Fruit fly (Drosophila melanogaster) whole organism, embryonic: Measurements from ENCODE around the gene Dlip2.
A peak's percentile ranks its signal among the peaks of the same experiment; 100 is the strongest.

Experiments
- C15 ChIP-seq: fragments of 200-800 bp; sonication (Bioruptor generic); IDR thresholded peaks from 3 replicates; pipeline ENCODE4 v1.3.6; 2022; ENCODE audit warnings: missing biosample characterization, missing genetic modification characterization
- CG10209 ChIP-seq: fragments of 200-800 bp; sonication (Bioruptor generic); optimal IDR thresholded peaks from 3 replicates; lab custom pipeline; 2017; ENCODE audit warnings: missing biosample characterization, mild to moderate bottlenecking, missing genetic modification characterization, missing genetic modification reagents
- CG11398 ChIP-seq: fragments of 200-800 bp; sonication (Bioruptor generic); optimal IDR thresholded peaks from 2 replicates; lab custom pipeline; 2016; ENCODE audit warnings: missing biosample characterization, missing genetic modification characterization
- CG11695 ChIP-seq: fragments of 200-800 bp; sonication (Bioruptor generic); IDR thresholded peaks from 3 replicates; pipeline ENCODE4 v1.3.6; 2022; ENCODE audit warnings: missing biosample characterization, missing genetic modification characterization
- CG12744 ChIP-seq: fragments of 200-800 bp; sonication (Bioruptor generic); optimal IDR thresholded peaks from 2 replicates; lab custom pipeline; 2016; ENCODE audit warnings: missing biosample characterization, missing genetic modification characterization
- CG15073 ChIP-seq: fragments of 200-800 bp; sonication (Bioruptor generic); optimal IDR thresholded peaks from 2 replicates; lab custom pipeline; 2016; ENCODE audit warnings: missing biosample characterization, missing genetic modification characterization
- CG1529 ChIP-seq: fragments of 200-800 bp; sonication (Bioruptor generic); optimal IDR thresholded peaks from 3 replicates; lab custom pipeline; 2018; ENCODE audit warnings: missing biosample characterization, missing genetic modification characterization
- CG1603 ChIP-seq: fragments of 200-800 bp; sonication (Bioruptor generic); optimal IDR thresholded peaks from 2 replicates; lab custom pipeline; 2019; ENCODE audit warnings: missing biosample characterization, mild to moderate bottlenecking, missing genetic modification characterization, moderate library complexity
- CG16779 ChIP-seq: fragments of 200-800 bp; sonication (Bioruptor generic); IDR thresholded peaks from 2 replicates; pipeline ENCODE4 v1.3.6; 2022; ENCODE audit warnings: missing biosample characterization, missing genetic modification characterization
- CG31365 ChIP-seq: fragments of 200-800 bp; sonication (Bioruptor generic); optimal IDR thresholded peaks from 2 replicates; lab custom pipeline; 2018; ENCODE audit warnings: missing biosample characterization, mild to moderate bottlenecking, missing genetic modification characterization
- CG31388 ChIP-seq: fragments of 200-800 bp; sonication (Bioruptor generic); optimal IDR thresholded peaks from 2 replicates; lab custom pipeline; 2016; ENCODE audit warnings: missing biosample characterization, missing genetic modification characterization
- CG33557 ChIP-seq: fragments of 200-800 bp; sonication (Bioruptor generic); optimal IDR thresholded peaks from 2 replicates; lab custom pipeline; 2019; ENCODE audit warnings: missing biosample characterization, mild to moderate bottlenecking, missing genetic modification characterization, moderate library complexity
- CG3847 ChIP-seq: fragments of 200-800 bp; sonication (Bioruptor generic); IDR thresholded peaks from 2 replicates; pipeline ENCODE4 v1.3.6; 2022; ENCODE audit warnings: missing biosample characterization, missing genetic modification characterization
- CG4854 ChIP-seq: fragments of 200-800 bp; sonication (Bioruptor generic); optimal IDR thresholded peaks from 2 replicates; lab custom pipeline; 2016; ENCODE audit warnings: missing biosample characterization, missing genetic modification characterization, inconsistent platforms
- CG6175 ChIP-seq: fragments of 200-800 bp; sonication (Bioruptor generic); IDR thresholded peaks from 3 replicates; pipeline ENCODE4 v1.3.6; 2022; ENCODE audit warnings: missing biosample characterization, missing genetic modification characterization
- CG7271 ChIP-seq: fragments of 200-800 bp; sonication (Bioruptor generic); optimal IDR thresholded peaks from 2 replicates; lab custom pipeline; 2018; ENCODE audit warnings: missing biosample characterization, mild to moderate bottlenecking, missing genetic modification characterization, moderate library complexity
- CG7556 ChIP-seq: fragments of 200-800 bp; sonication (Bioruptor generic); optimal IDR thresholded peaks from 2 replicates; lab custom pipeline; 2017; ENCODE audit warnings: missing biosample characterization, mild to moderate bottlenecking, missing genetic modification characterization
- CG7928 ChIP-seq: fragments of 200-800 bp; sonication (Bioruptor generic); optimal IDR thresholded peaks from 2 replicates; lab custom pipeline; 2017; ENCODE audit warnings: missing biosample characterization, mild to moderate bottlenecking, missing genetic modification characterization
- CG8924 ChIP-seq: fragments of 200-800 bp; optimal IDR thresholded peaks from 3 replicates; lab custom pipeline; 2019; ENCODE audit warnings: missing biosample characterization, mild to moderate bottlenecking, missing genetic modification characterization, moderate library complexity
- CG9932 ChIP-seq: fragments of 200-800 bp; sonication (Bioruptor generic); IDR thresholded peaks from 2 replicates; pipeline ENCODE4 v1.3.6; 2022; ENCODE audit warnings: missing biosample characterization, missing genetic modification characterization
- Dbx ChIP-seq: fragments of 200-800 bp; sonication (Bioruptor generic); IDR thresholded peaks from 3 replicates; pipeline ENCODE4 v1.3.6; 2022; ENCODE audit warnings: missing biosample characterization, missing genetic modification characterization
- Dfd ChIP-seq, 2 experiments: fragments of >200 bp; optimal IDR thresholded peaks; 2 replicates each; lab custom pipeline; 2017; ENCODE audit warnings: missing biosample characterization in 2 of 2, missing genetic modification characterization in 2 of 2
- Dip3 ChIP-seq: fragments of 200-800 bp; sonication (Bioruptor generic); optimal IDR thresholded peaks from 3 replicates; lab custom pipeline; 2016; ENCODE audit warnings: missing biosample characterization, missing genetic modification characterization
- E2f1 ChIP-seq: fragments of 200-800 bp; sonication (Bioruptor generic); IDR thresholded peaks from 2 replicates; pipeline ENCODE4 v1.3.6; 2022; ENCODE audit warnings: missing biosample characterization, missing genetic modification characterization
- Ets65A ChIP-seq: fragments of 200-800 bp; sonication (Bioruptor generic); peaks from one replicate; lab custom pipeline; 2016; ENCODE audit warnings: missing biosample characterization, missing genetic modification characterization
- Gsc ChIP-seq: fragments of 200-800 bp; sonication (Bioruptor generic); IDR thresholded peaks from 2 replicates; pipeline ENCODE4 v1.3.6; 2022; ENCODE audit warnings: missing biosample characterization, missing genetic modification characterization
- HmgZ ChIP-seq: fragments of 200-800 bp; sonication (Bioruptor generic); optimal IDR thresholded peaks from 2 replicates; lab custom pipeline; 2018; ENCODE audit warnings: missing biosample characterization, mild to moderate bottlenecking, missing genetic modification characterization
- Nf-YA ChIP-seq: fragments of 200-800 bp; sonication (Bioruptor generic); IDR thresholded peaks from 2 replicates; pipeline ENCODE4 v1.3.6; 2022; ENCODE audit warnings: missing biosample characterization, missing genetic modification characterization
- Poxn ChIP-seq: fragments of 200-800 bp; sonication (Bioruptor generic); IDR thresholded peaks from 2 replicates; pipeline ENCODE4 v1.3.6; 2022; ENCODE audit warnings: missing biosample characterization, missing genetic modification characterization
- Taf1 ChIP-seq: fragments of 200-800 bp; sonication (Bioruptor generic); IDR thresholded peaks from 2 replicates; pipeline ENCODE4 v1.3.6; 2022; ENCODE audit warnings: missing biosample characterization, missing genetic modification characterization
- Trl ChIP-seq, 3 experiments: fragments of >200 bp in 2 of 3; fragments of 200-800 bp in 1 of 3; sonication (Bioruptor generic) in 1 of 3; optimal IDR thresholded peaks; 2 replicates in 1 of 3; 3 replicates in 2 of 3; lab custom pipeline; 2016 to 2017; ENCODE audit warnings: missing biosample characterization in 1 of 3, missing genetic modification characterization in 1 of 3
- ara ChIP-seq: fragments of 200-800 bp; sonication (Bioruptor generic); IDR thresholded peaks from 2 replicates; pipeline ENCODE4 v1.3.6; 2022; ENCODE audit warnings: missing biosample characterization, missing genetic modification characterization
- bsh ChIP-seq, 2 experiments: fragments of 200-800 bp; sonication (Bioruptor generic); optimal IDR thresholded peaks; 2 replicates each; lab custom pipeline; 2017 to 2018; ENCODE audit warnings: mild to moderate bottlenecking in 2 of 2, missing biosample characterization in 2 of 2, missing genetic modification characterization in 2 of 2, moderate library complexity in 1 of 2
- caup ChIP-seq: fragments of 200-800 bp; sonication (Bioruptor generic); optimal IDR thresholded peaks from 3 replicates; lab custom pipeline; 2017; ENCODE audit warnings: missing biosample characterization, mild to moderate bottlenecking, missing genetic modification characterization, moderate library complexity; ENCODE audit not compliant: severe bottlenecking
- crol ChIP-seq: fragments of 200-800 bp; sonication (Bioruptor generic); IDR thresholded peaks from 2 replicates; pipeline ENCODE4 v1.3.6; 2022; ENCODE audit warnings: missing biosample characterization, missing genetic modification characterization
- crp ChIP-seq, 2 experiments: fragments of 200-800 bp; sonication (Bioruptor generic); optimal IDR thresholded peaks; 2 replicates in 1 of 2; 3 replicates in 1 of 2; lab custom pipeline; 2017; ENCODE audit warnings: missing biosample characterization in 2 of 2, missing genetic modification characterization in 2 of 2, mild to moderate bottlenecking in 1 of 2, moderate library complexity in 1 of 2
- gem ChIP-seq: fragments of 200-800 bp; sonication (Bioruptor generic); optimal IDR thresholded peaks from 2 replicates; lab custom pipeline; 2019; ENCODE audit warnings: missing biosample characterization, mild to moderate bottlenecking, missing genetic modification characterization, moderate library complexity
- her ChIP-seq: fragments of 200-800 bp; sonication (Bioruptor generic); optimal IDR thresholded peaks from 2 replicates; lab custom pipeline; 2016; ENCODE audit warnings: missing biosample characterization, missing genetic modification characterization
- insv ChIP-seq, 2 experiments: fragments of 200-800 bp; sonication (Bioruptor generic); optimal IDR thresholded peaks; 3 replicates each; lab custom pipeline; 2016 to 2018; ENCODE audit warnings: missing biosample characterization in 2 of 2, missing genetic modification characterization in 2 of 2
- ken ChIP-seq: fragments of 200-800 bp; sonication (Bioruptor generic); IDR thresholded peaks from 3 replicates; pipeline ENCODE4 v1.3.6; 2022; ENCODE audit warnings: missing biosample characterization, missing genetic modification characterization
- lab ChIP-seq: fragments of 200-800 bp; sonication (Bioruptor generic); optimal IDR thresholded peaks from 3 replicates; lab custom pipeline; 2017; ENCODE audit warnings: missing biosample characterization, missing genetic modification characterization, mild to moderate bottlenecking, moderate library complexity, missing genetic modification reagents
- lbe ChIP-seq: fragments of 200-800 bp; sonication (Bioruptor generic); optimal IDR thresholded peaks from 2 replicates; lab custom pipeline; 2016; ENCODE audit warnings: missing biosample characterization, mild to moderate bottlenecking, missing genetic modification characterization
- otp ChIP-seq: fragments of 200-800 bp; sonication (Bioruptor generic); IDR thresholded peaks from 3 replicates; pipeline ENCODE4, ENCODE4 v1.3.6; 2022; ENCODE audit warnings: missing biosample characterization, missing genetic modification characterization
- p53 ChIP-seq: fragments of 200-800 bp; sonication (Bioruptor generic); optimal IDR thresholded peaks from 2 replicates; lab custom pipeline; 2016; ENCODE audit warnings: missing biosample characterization, missing genetic modification characterization
- sim ChIP-seq: fragments of 200-800 bp; sonication (Bioruptor generic); IDR thresholded peaks from 2 replicates; pipeline ENCODE4 v1.3.6; 2022; ENCODE audit warnings: missing biosample characterization, missing genetic modification characterization
- ssp ChIP-seq: fragments of 200-800 bp; sonication (Bioruptor generic); IDR thresholded peaks from 2 replicates; pipeline ENCODE4 v1.3.6; 2022; ENCODE audit warnings: missing biosample characterization, missing genetic modification characterization
- tgo ChIP-seq: fragments of 200-800 bp; sonication (Bioruptor generic); IDR thresholded peaks from 3 replicates; pipeline ENCODE4 v1.3.6; 2022; ENCODE audit warnings: missing biosample characterization, missing genetic modification characterization
- toy ChIP-seq: fragments of 200-800 bp; sonication (Bioruptor generic); IDR thresholded peaks from 2 replicates; pipeline ENCODE4 v1.3.6; 2022; ENCODE audit warnings: missing biosample characterization, missing genetic modification characterization
- ttk ChIP-seq: fragments of 200-800 bp; sonication (Bioruptor generic); IDR thresholded peaks from 2 replicates; pipeline ENCODE4 v2.1.2; 2022; ENCODE audit warnings: missing biosample characterization, missing genetic modification characterization
- wek ChIP-seq: fragments of 200-800 bp; sonication (Bioruptor generic); optimal IDR thresholded peaks from 3 replicates; lab custom pipeline; 2018; ENCODE audit warnings: missing biosample characterization, mild to moderate bottlenecking, missing genetic modification characterization, moderate library complexity
- z ChIP-seq: fragments of 200-800 bp; sonication (Bioruptor generic); IDR thresholded peaks from 3 replicates; pipeline ENCODE4 v1.3.6; 2022; ENCODE audit warnings: missing biosample characterization, missing genetic modification characterization

Dlip2 gene

dm6 chr3R:4664947-4665346 lies 19.5 kb upstream of the Dlip2 start (continued):
- TF ChIP-seq C15 (GFP tag; lab: Robert Waterston, UW) (peak; percentile 62; the same call in 1 of the 3 replicates), ken (GFP tag; lab: Robert Waterston, UW) (0 out of 3 replicates have a peak, but pooled peaks have one; percentile 10), Ets65A (GFP tag; lab: Kevin White, UChicago) (no peak), insv (GFP tag; optimal IDR thresholded peaks at IDR 0.05; lab: Kevin White, UChicago) (no peak), crp (GFP tag; optimal IDR thresholded peaks at IDR 0.05; lab: Kevin White, UChicago) (no peak), CG9932 (GFP tag; lab: Robert Waterston, UW) (no peak), CG7928 (peak; percentile 50), Poxn (no peak), CG31388 (GFP tag; lab: Kevin White, UChicago) (peak; percentile 74), Nf-YA (peak; percentile 80), lab (GFP tag; lab: Kevin White, UChicago) (peak; percentile 93), tgo (GFP tag; lab: Robert Waterston, UW) (peak; percentile 47; the same call in 2 of the 3 replicates), CG8924 (no peak), CG6175 (GFP tag; lab: Robert Waterston, UW) (peak; percentile 66; the same call in 2 of the 3 replicates), gem (tag; lab: Kevin White, UChicago) (peak; percentile 85), lbe (peak; percentile 97), Taf1 (GFP tag; lab: Robert Waterston, UW) (no peak), CG1603 (peak; percentile 79), CG10209 (GFP tag; lab: Kevin White, UChicago) (peak; percentile 40), her (GFP tag; lab: Kevin White, UChicago) (peak; percentile 68), CG12744 (no peak), crol (no peak), ssp (GFP tag; lab: Robert Waterston, UW) (no peak), Dip3 (no peak), Dfd (GFP tag; optimal IDR thresholded peaks at IDR 0.05; lab: Kevin White, UChicago) (no peak), wek (GFP tag; lab: Kevin White, UChicago) (peak; percentile 88), caup (GFP tag; lab: Kevin White, UChicago) (peak; percentile 80), CG15073 (no peak), p53 (GFP tag; lab: Kevin White, UChicago) (peak; percentile 67), z (GFP tag; lab: Robert Waterston, UW) (peak; percentile 63; the same call in 2 of the 3 replicates), CG11695 (GFP tag; lab: Robert Waterston, UW) (peak; percentile 85), CG16779 (GFP tag; lab: Robert Waterston, UW) (no peak; the same call in 1 of the 2 replicates), CG4854 (GFP tag; lab: Kevin White, UChicago) (peak; percentile 91), Trl (optimal IDR thresholded peaks at IDR 0.05; lab: Kevin White, UChicago) (no peak), Trl (GFP tag; optimal IDR thresholded peaks at IDR 0.05; lab: Kevin White, UChicago) (peak; percentile 82), Dbx (peak; percentile 77), CG7271 (tag; lab: Kevin White, UChicago) (peak; percentile 74), CG3847 (GFP tag; lab: Robert Waterston, UW) (no peak), ara (GFP tag; lab: Robert Waterston, UW) (peak; percentile 87), CG11398 (GFP tag; lab: Kevin White, UChicago) (peak; percentile 35), HmgZ (tag; lab: Kevin White, UChicago) (no peak), E2f1 (GFP tag; lab: Robert Waterston, UW) (peak; percentile 67; the same call in 1 of the 2 replicates), CG7556 (GFP tag; lab: Kevin White, UChicago) (peak; percentile 81), otp (GFP tag; lab: Robert Waterston, UW) (peak; percentile 63; the same call in 1 of the 3 replicates), CG1529 (peak; percentile 63), CG33557 (GFP tag; lab: Kevin White, UChicago) (peak; percentile 69), Gsc (no peak), ttk (GFP tag; lab: Robert Waterston, UW) (no peak), toy (GFP tag; lab: Robert Waterston, UW) (peak; percentile 62; the same call in 1 of the 2 replicates), CG31365 (peak; percentile 74), sim (peak; percentile 84), bsh (GFP tag; optimal IDR thresholded peaks at IDR 0.05; lab: Kevin White, UChicago) (peak; percentile 32 to 75)
